Worm (Caenorhabditis elegans) whole organism, L2 larva: ENCODE results near the gene xpo-1.
A peak's percentile ranks its signal among the peaks of the same experiment; 100 is the strongest.

ENCODE experiments used
- C34F6.9 ChIP-seq: fragments of 150-350 bp; optimal IDR thresholded peaks from 2 replicates; lab custom pipeline; 2014; ENCODE audit warnings: missing biosample characterization, missing genetic modification characterization
- F13H6.1 ChIP-seq: sonication (generic microtip); optimal IDR thresholded peaks from 2 replicates; lab custom pipeline; 2016; ENCODE audit warnings: missing genetic modification characterization, missing compliant biosample characterization
- R02D3.7 ChIP-seq: fragments of 150-350 bp; optimal IDR thresholded peaks from 2 replicates; lab custom pipeline; 2014; ENCODE audit warnings: missing biosample characterization, missing genetic modification characterization
- Y55F3AM.14 ChIP-seq: fragments of 200-800 bp; sonication (Bioruptor generic); optimal IDR thresholded peaks from 2 replicates; lab custom pipeline; 2018; ENCODE audit warnings: mild to moderate bottlenecking, missing genetic modification characterization, missing compliant biosample characterization
- ZK546.5 ChIP-seq: sonication (generic microtip); optimal IDR thresholded peaks from 2 replicates; lab custom pipeline; 2017; ENCODE audit warnings: missing biosample characterization, missing genetic modification characterization
- alr-1 ChIP-seq: fragments of 150-350 bp; optimal IDR thresholded peaks from 2 replicates; lab custom pipeline; 2014; ENCODE audit warnings: missing biosample characterization, missing genetic modification characterization
- aly-2 ChIP-seq: fragments of 150-350 bp; optimal IDR thresholded peaks from 2 replicates; lab custom pipeline; 2014; ENCODE audit warnings: missing biosample characterization, missing genetic modification characterization
- ama-1 ChIP-seq: fragments of 150-350 bp; optimal IDR thresholded peaks from 2 replicates; lab custom pipeline; 2018; ENCODE audit warnings: inconsistent platforms
- blmp-1 ChIP-seq: sonication (generic microtip); optimal IDR thresholded peaks from 2 replicates; lab custom pipeline; 2017; ENCODE audit warnings: missing genetic modification characterization, mild to moderate bottlenecking, missing compliant biosample characterization, antibody characterized with exemption, moderate library complexity; ENCODE audit not compliant: insufficient read depth
- ceh-16 ChIP-seq: fragments of 150-350 bp; optimal IDR thresholded peaks from 2 replicates; lab custom pipeline; 2014; ENCODE audit warnings: missing biosample characterization, missing genetic modification characterization
- ceh-82 ChIP-seq: fragments of 150-350 bp; optimal IDR thresholded peaks from 2 replicates; lab custom pipeline; 2014; ENCODE audit warnings: missing biosample characterization, missing genetic modification characterization
- crh-2 ChIP-seq: sonication (generic microtip); optimal IDR thresholded peaks from 2 replicates; lab custom pipeline; 2017; ENCODE audit warnings: missing biosample characterization, missing genetic modification characterization
- dmd-4 ChIP-seq: sonication (generic microtip); optimal IDR thresholded peaks from 2 replicates; lab custom pipeline; 2017; ENCODE audit warnings: missing biosample characterization, missing genetic modification characterization
- egl-27 ChIP-seq: sonication (generic microtip); optimal IDR thresholded peaks from 3 replicates; lab custom pipeline; 2017; ENCODE audit warnings: missing biosample characterization, missing genetic modification reagents, missing genetic modification characterization
- elt-1 ChIP-seq: fragments of 150-350 bp; optimal IDR thresholded peaks from 2 replicates; lab custom pipeline; 2014; ENCODE audit warnings: missing biosample characterization, missing genetic modification characterization
- elt-3 ChIP-seq: sonication (generic microtip); optimal IDR thresholded peaks from 2 replicates; lab custom pipeline; 2017; ENCODE audit warnings: missing biosample characterization, missing genetic modification characterization
- fos-1 ChIP-seq: fragments of 150-350 bp; optimal IDR thresholded peaks from 2 replicates; lab custom pipeline; 2014; ENCODE audit warnings: missing biosample characterization, missing genetic modification characterization
- gmeb-1 ChIP-seq: fragments of 150-350 bp; optimal IDR thresholded peaks from 2 replicates; lab custom pipeline; 2014; ENCODE audit warnings: missing biosample characterization, missing genetic modification characterization
- lin-11 ChIP-seq: fragments of 150-350 bp; sonication (generic microtip); optimal IDR thresholded peaks from 2 replicates; lab custom pipeline; 2014; ENCODE audit warnings: missing biosample characterization, missing genetic modification characterization, inconsistent platforms, mixed read lengths
- lin-13 ChIP-seq: fragments of 150-350 bp; optimal IDR thresholded peaks from 2 replicates; lab custom pipeline; 2014; ENCODE audit warnings: missing biosample characterization, missing genetic modification reagents, missing genetic modification characterization
- lin-39 ChIP-seq: fragments of 150-350 bp; optimal IDR thresholded peaks from 2 replicates; lab custom pipeline; 2014; ENCODE audit warnings: missing biosample characterization, missing genetic modification reagents, missing genetic modification characterization
- lsy-2 ChIP-seq, 2 experiments: fragments of 150-350 bp in 1 of 2; sonication (generic microtip) in 1 of 2; optimal IDR thresholded peaks; 2 replicates each; lab custom pipeline; 2014 to 2017; ENCODE audit warnings: missing biosample characterization in 2 of 2, missing genetic modification characterization in 2 of 2
- mab-5 ChIP-seq: fragments of 150-350 bp; optimal IDR thresholded peaks from 2 replicates; lab custom pipeline; 2014; ENCODE audit warnings: missing biosample characterization, missing genetic modification characterization
- mbf-1 ChIP-seq: sonication (generic microtip); optimal IDR thresholded peaks from 2 replicates; lab custom pipeline; 2017; ENCODE audit warnings: missing biosample characterization, missing genetic modification characterization
- mdl-1 ChIP-seq, 2 experiments: fragments of 150-350 bp in 1 of 2; sonication (generic microtip) in 1 of 2; optimal IDR thresholded peaks; 2 replicates each; lab custom pipeline; 2017; ENCODE audit warnings: missing biosample characterization in 2 of 2, missing genetic modification characterization in 2 of 2
- nhr-10 ChIP-seq: sonication (generic microtip); optimal IDR thresholded peaks from 2 replicates; lab custom pipeline; 2017; ENCODE audit warnings: missing biosample characterization, missing genetic modification characterization
- nhr-11 ChIP-seq: fragments of 150-350 bp; optimal IDR thresholded peaks from 2 replicates; lab custom pipeline; 2014; ENCODE audit warnings: missing biosample characterization, missing genetic modification characterization
- nhr-12 ChIP-seq: fragments of 150-350 bp; optimal IDR thresholded peaks from 2 replicates; lab custom pipeline; 2014; ENCODE audit warnings: missing biosample characterization, missing genetic modification characterization
- nhr-129 ChIP-seq: fragments of 150-350 bp; optimal IDR thresholded peaks from 2 replicates; lab custom pipeline; 2014; ENCODE audit warnings: missing biosample characterization, missing genetic modification characterization
- nhr-21 ChIP-seq: fragments of 150-350 bp; optimal IDR thresholded peaks from 2 replicates; lab custom pipeline; 2014; ENCODE audit warnings: missing biosample characterization, missing genetic modification characterization
- nhr-23 ChIP-seq: fragments of 150-350 bp; optimal IDR thresholded peaks from 2 replicates; lab custom pipeline; 2014; ENCODE audit warnings: missing biosample characterization, missing genetic modification reagents, missing genetic modification characterization
- nhr-237 ChIP-seq: fragments of 150-350 bp; optimal IDR thresholded peaks from 2 replicates; lab custom pipeline; 2014; ENCODE audit warnings: missing biosample characterization, missing genetic modification characterization
- nhr-25 ChIP-seq: fragments of 150-350 bp; sonication (generic microtip); optimal IDR thresholded peaks from 3 replicates; lab custom pipeline; 2014; ENCODE audit warnings: missing biosample characterization, missing genetic modification characterization
- nhr-6 ChIP-seq: fragments of 150-350 bp; optimal IDR thresholded peaks from 2 replicates; lab custom pipeline; 2014; ENCODE audit warnings: missing biosample characterization, missing genetic modification characterization
- nhr-77 ChIP-seq: fragments of 150-350 bp; optimal IDR thresholded peaks from 2 replicates; lab custom pipeline; 2014; ENCODE audit warnings: missing biosample characterization, missing genetic modification characterization
- peb-1 ChIP-seq: fragments of 150-350 bp; optimal IDR thresholded peaks from 2 replicates; lab custom pipeline; 2014; ENCODE audit warnings: missing biosample characterization, missing genetic modification characterization
- sem-4 ChIP-seq: fragments of 150-350 bp; optimal IDR thresholded peaks from 2 replicates; lab custom pipeline; 2014; ENCODE audit warnings: missing biosample characterization, missing genetic modification reagents, missing genetic modification characterization
- skn-1 ChIP-seq: sonication (generic microtip); optimal IDR thresholded peaks from 2 replicates; lab custom pipeline; 2017; ENCODE audit warnings: missing biosample characterization, missing genetic modification characterization
- sma-3 ChIP-seq: sonication (generic microtip); optimal IDR thresholded peaks from 2 replicates; lab custom pipeline; 2016; ENCODE audit warnings: missing genetic modification reagents, missing genetic modification characterization, missing compliant biosample characterization
- sma-9 ChIP-seq, 2 experiments: fragments of 150-350 bp in 1 of 2; sonication (generic microtip) in 1 of 2; optimal IDR thresholded peaks; 2 replicates each; lab custom pipeline; 2014 to 2016; ENCODE audit warnings: missing genetic modification characterization in 2 of 2, mild to moderate bottlenecking in 1 of 2, missing biosample characterization in 1 of 2, missing compliant biosample characterization in 1 of 2, missing genetic modification reagents in 1 of 2, moderate library complexity in 1 of 2
- snpc-4 ChIP-seq: fragments of 150-350 bp; optimal IDR thresholded peaks from 2 replicates; lab custom pipeline; 2014; ENCODE audit warnings: missing biosample characterization, missing genetic modification characterization
- unc-39 ChIP-seq: fragments of 150-350 bp; optimal IDR thresholded peaks from 2 replicates; lab custom pipeline; 2014; ENCODE audit warnings: missing biosample characterization, missing genetic modification characterization
- unc-55 ChIP-seq: fragments of 150-350 bp; sonication (generic microtip); optimal IDR thresholded peaks from 3 replicates; lab custom pipeline; 2014; ENCODE audit warnings: missing biosample characterization, missing genetic modification reagents, missing genetic modification characterization
- unc-62 ChIP-seq: fragments of 150-350 bp; optimal IDR thresholded peaks from 2 replicates; lab custom pipeline; 2014; ENCODE audit warnings: missing biosample characterization, missing genetic modification reagents, missing genetic modification characterization
- zag-1 ChIP-seq: fragments of 150-350 bp; optimal IDR thresholded peaks from 2 replicates; lab custom pipeline; 2014; ENCODE audit warnings: missing biosample characterization, missing genetic modification characterization
- ztf-1 ChIP-seq: fragments of 200-800 bp; sonication (Bioruptor generic); conservative IDR thresholded peaks from 2 replicates; pipeline ENCODE4 v1.3.6; 2022; ENCODE audit warnings: missing genetic modification characterization, missing compliant biosample characterization
- ztf-11 ChIP-seq: sonication (generic microtip); optimal IDR thresholded peaks from 2 replicates; lab custom pipeline; 2017; ENCODE audit warnings: missing biosample characterization, missing genetic modification characterization
- ztf-4 ChIP-seq: fragments of 150-350 bp; optimal IDR thresholded peaks from 2 replicates; lab custom pipeline; 2014; ENCODE audit warnings: missing biosample characterization, missing genetic modification characterization

The xpo-1 gene

DNA sequence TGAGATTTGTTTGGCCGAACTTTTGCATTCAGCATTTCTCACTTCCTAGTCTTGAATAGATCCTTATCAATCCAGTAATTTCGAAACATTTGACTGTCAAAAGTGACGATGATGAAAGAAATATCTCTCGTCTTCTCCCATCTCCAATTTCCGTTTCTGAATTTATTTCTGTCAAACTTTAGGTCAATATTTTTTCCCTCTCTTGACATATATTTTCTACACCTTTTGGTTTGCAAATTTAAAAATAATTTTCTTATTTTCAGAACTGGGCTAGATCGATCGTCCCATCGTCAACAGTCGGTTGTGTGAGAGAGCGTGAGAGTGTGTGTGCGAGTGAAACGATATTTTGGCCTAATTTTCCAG, at the start of gene xpo-1:
Gene xpo-1, plus strand, starts transcription at position 264 of the 363 bp plus-strand sequence.
- TF ChIP-seq alr-1 (tag; lab: Kevin White, UChicago) (no peak), zag-1 (tag; lab: Kevin White, UChicago) (no peak), sem-4 (tag; lab: Kevin White, UChicago) (no peak), unc-39 (no peak), Y55F3AM.14 (GFP tag; lab: Kevin White, UChicago) (no peak), gmeb-1 (tag; lab: Kevin White, UChicago) (no peak), fos-1 (tag; lab: Kevin White, UChicago) (no peak), ceh-82 (no peak), nhr-25 (tag; lab: Kevin White, UChicago) (no peak), lin-39 (no peak), crh-2 (no peak), F13H6.1 (no peak), ztf-11 (tag; lab: Kevin White, UChicago) (no peak), aly-2 (tag; lab: Kevin White, UChicago) (no peak)

DNA sequence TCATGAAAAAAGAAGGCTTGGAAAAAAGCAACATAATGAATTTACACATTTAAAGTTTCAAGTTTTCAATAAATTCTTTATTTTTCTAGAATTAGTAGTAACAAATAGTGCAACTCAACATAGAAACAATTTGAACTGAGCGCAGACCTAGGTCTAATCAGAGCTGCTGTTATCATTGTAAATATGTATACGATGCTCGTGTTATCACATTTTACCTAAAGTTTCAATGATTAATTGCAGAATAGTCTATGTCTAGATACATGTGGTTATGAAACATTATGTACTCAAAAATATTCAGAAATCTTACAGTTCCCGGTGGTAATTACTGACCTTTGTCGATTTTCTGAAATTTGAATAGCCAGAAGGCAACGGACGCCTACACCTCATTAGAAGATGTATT, 48.9 kb upstream of the xpo-1 start:
- TF ChIP-seq fos-1 (tag; lab: Kevin White, UChicago): peak; percentile 5
- peak; percentile 14 for TF ChIP-seq sma-9 (GFP tag; optimal IDR thresholded peaks at IDR 0.05; lab: Kevin White, UChicago)
- TF ChIP-seq sma-9 (tag; optimal IDR thresholded peaks at IDR 0.05; lab: Kevin White, UChicago): no peak
- no peak for TF ChIP-seq mbf-1 (tag; lab: Kevin White, UChicago)

DNA sequence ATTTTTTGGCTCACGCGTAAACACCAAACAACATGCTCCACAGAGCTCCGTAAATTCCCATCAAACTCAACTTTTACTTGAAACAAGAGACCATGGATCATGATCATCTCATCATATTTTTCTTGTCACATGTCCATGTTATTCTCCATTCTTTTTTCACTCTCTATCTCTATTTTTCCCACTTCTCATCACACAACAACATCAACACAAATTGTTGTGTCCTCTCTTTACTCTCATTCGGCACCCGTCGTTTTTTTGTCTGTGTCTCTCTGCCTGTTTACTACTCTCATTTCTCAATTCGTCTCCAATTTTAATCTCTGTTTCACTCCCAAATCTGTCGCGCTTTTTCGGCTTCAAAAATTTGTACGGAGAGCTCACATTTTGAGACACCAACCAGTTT, 45.6 kb upstream of the xpo-1 start:
- TF ChIP-seq alr-1 (tag; lab: Kevin White, UChicago) (no peak), unc-39 (no peak), elt-3 (tag; lab: Kevin White, UChicago) (no peak), nhr-25 (tag; lab: Kevin White, UChicago) (peak; percentile 24), nhr-129 (tag; lab: Kevin White, UChicago) (peak; percentile 87), ama-1 (lab: Kevin White, UChicago) (no peak), unc-62 (GFP tag; lab: Kevin White, UChicago) (peak; percentile 24), zag-1 (tag; lab: Kevin White, UChicago) (peak; percentile 12), sem-4 (tag; lab: Kevin White, UChicago) (no peak), Y55F3AM.14 (GFP tag; lab: Kevin White, UChicago) (no peak), nhr-11 (tag; lab: Kevin White, UChicago) (no peak), gmeb-1 (tag; lab: Kevin White, UChicago) (peak; percentile 40), mbf-1 (tag; lab: Kevin White, UChicago) (no peak), ztf-11 (tag; lab: Kevin White, UChicago) (no peak), fos-1 (tag; lab: Kevin White, UChicago) (peak; percentile 23), aly-2 (tag; lab: Kevin White, UChicago) (no peak), mdl-1 (tag; optimal IDR thresholded peaks at IDR 0.05; lab: Kevin White, UChicago) (peak in 1 of 2 experiments; percentile 73), egl-27 (tag; lab: Kevin White, UChicago) (peak; percentile 60), R02D3.7 (tag; lab: Kevin White, UChicago) (no peak), C34F6.9 (tag; lab: Kevin White, UChicago) (peak; percentile 82), ztf-1 (GFP tag; lab: Robert Waterston, UW) (no peak), mab-5 (tag; lab: Kevin White, UChicago) (peak; percentile 81), blmp-1 (tag; lab: Kevin White, UChicago) (no peak), unc-55 (peak; percentile 80), ztf-4 (no peak), nhr-237 (tag; lab: Kevin White, UChicago) (no peak), nhr-23 (tag; lab: Kevin White, UChicago) (no peak), elt-1 (no peak), nhr-10 (tag; lab: Kevin White, UChicago) (no peak), sma-9 (GFP tag; optimal IDR thresholded peaks at IDR 0.05; lab: Kevin White, UChicago) (peak; percentile 69), sma-9 (tag; optimal IDR thresholded peaks at IDR 0.05; lab: Kevin White, UChicago) (no peak), lin-39 (no peak), F13H6.1 (peak; percentile 36), lsy-2 (tag; optimal IDR thresholded peaks at IDR 0.05; lab: Kevin White, UChicago) (peak in 1 of 2 experiments; percentile 70), lin-13 (GFP tag; lab: Kevin White, UChicago) (peak; percentile 26), peb-1 (no peak), snpc-4 (no peak), nhr-12 (no peak), nhr-77 (tag; lab: Kevin White, UChicago) (no peak), ceh-16 (tag; lab: Kevin White, UChicago) (no peak), crh-2 (peak; percentile 75), sma-3 (peak; percentile 21), skn-1 (tag; lab: Kevin White, UChicago) (no peak), ceh-82 (no peak), ZK546.5 (tag; lab: Kevin White, UChicago) (no peak), nhr-21 (tag; lab: Kevin White, UChicago) (peak; percentile 12), nhr-6 (tag; lab: Kevin White, UChicago) (no peak), lin-11 (no peak), dmd-4 (tag; lab: Kevin White, UChicago) (no peak)
